Fruit fly (Drosophila melanogaster): Measurements from ENCODE around the gene CG7974.

DNA sequence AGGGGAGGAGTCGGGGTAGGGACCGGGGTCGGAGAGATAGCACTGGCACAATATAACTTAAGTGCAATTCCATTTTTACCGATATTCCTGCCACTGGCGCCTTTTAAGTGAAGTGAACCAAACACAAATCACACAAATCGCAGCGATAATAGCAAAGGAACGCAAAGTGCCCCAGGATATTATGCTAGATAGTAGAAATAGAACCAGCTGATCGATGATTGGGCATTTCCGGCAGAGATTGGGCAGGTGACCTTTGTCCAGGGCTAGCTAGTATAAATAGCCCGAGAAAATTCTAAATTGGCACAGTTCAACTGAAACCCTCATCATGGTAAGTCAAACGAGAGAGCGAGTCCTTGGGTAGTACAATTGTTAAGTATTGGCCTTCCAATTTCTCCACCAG, 29.4 kb downstream of the CG7974 start, which contains the start of gene CG12011:
- TF ChIP-seq psq (optimal IDR thresholded peaks at IDR 0.05) (no peak), Myc (optimal IDR thresholded peaks at IDR 0.05) (no peak), Sin3A (optimal IDR thresholded peaks at IDR 0.05) (no peak), h (optimal IDR thresholded peaks at IDR 0.05) (no peak), ttk (optimal IDR thresholded peaks at IDR 0.05) (no peak), insv (optimal IDR thresholded peaks at IDR 0.05) (no peak)
